Fruit fly (Drosophila melanogaster) whole organism, prepupa: ENCODE data around the gene CG5440.

Source experiments
- CG6808 ChIP-seq: fragments of 200-800 bp; sonication (Bioruptor generic); optimal IDR thresholded peaks from 3 replicates; lab custom pipeline; 2017; ENCODE audit warnings: missing biosample characterization, missing genetic modification characterization, mild to moderate bottlenecking, moderate library complexity, missing genetic modification reagents
- CG6854 ChIP-seq: fragments of 200-800 bp; sonication (Bioruptor generic); optimal IDR thresholded peaks from 2 replicates; lab custom pipeline; 2017; ENCODE audit warnings: missing biosample characterization, mild to moderate bottlenecking, missing genetic modification characterization
- Sox15 ChIP-seq: fragments of 200-800 bp; sonication (Bioruptor generic); optimal IDR thresholded peaks from 3 replicates; lab custom pipeline; 2016; ENCODE audit warnings: missing biosample characterization, missing genetic modification characterization
- achi ChIP-seq: fragments of 200-800 bp; sonication (Bioruptor generic); optimal IDR thresholded peaks from 3 replicates; lab custom pipeline; 2016; ENCODE audit warnings: missing biosample characterization, missing genetic modification characterization
- dac ChIP-seq: fragments of 200-800 bp; sonication (Bioruptor generic); optimal IDR thresholded peaks from 2 replicates; lab custom pipeline; 2017; ENCODE audit warnings: missing biosample characterization, mild to moderate bottlenecking, missing genetic modification characterization

- TF ChIP-seq CG6808 (GFP tag; lab: Kevin White, UChicago) (no peak), achi (GFP tag; lab: Kevin White, UChicago) (no peak), CG6854 (GFP tag; lab: Kevin White, UChicago) (no peak), dac (GFP tag; lab: Kevin White, UChicago) (no peak), Sox15 (GFP tag; lab: Kevin White, UChicago) (no peak)
Measured at dm6 chr2L:1355824-1356223, 21.9 kb downstream of the CG5440 start, which contains the start of gene CG5565.
